Fruit fly (Drosophila melanogaster): Measurements from ENCODE around the gene CG16713.

DNA sequence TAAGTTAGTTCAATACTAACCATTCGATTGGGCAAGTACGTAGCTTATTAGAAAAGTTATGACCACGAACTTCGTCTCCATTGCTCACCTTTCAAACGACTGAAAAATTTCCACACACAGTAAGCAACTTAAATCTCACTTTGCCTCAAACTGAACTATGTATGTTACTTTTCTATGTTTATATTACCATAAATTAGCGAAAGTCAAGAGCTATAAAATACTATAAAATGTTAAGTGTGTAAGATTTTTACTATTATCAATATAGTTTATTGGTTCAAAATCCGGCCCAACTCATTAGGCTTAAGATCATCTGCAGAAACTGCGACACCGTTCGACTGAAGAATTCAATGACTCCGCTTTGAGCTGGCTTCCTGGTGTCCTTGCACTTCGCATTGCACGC is 26.8 kb downstream of the CG16713 start, which contains the start of gene Sfp24Ba:
- TF ChIP-seq CG34406 (GFP tag; optimal IDR thresholded peaks at IDR 0.05), result no peak
- no peak for TF ChIP-seq CG32006 (GFP tag; optimal IDR thresholded peaks at IDR 0.05)
- TF ChIP-seq CG8319 (GFP tag; optimal IDR thresholded peaks at IDR 0.05), result no peak
- no peak for TF ChIP-seq CG9139 (GFP tag; optimal IDR thresholded peaks at IDR 0.05)
- TF ChIP-seq CG11294 (GFP tag; IDR thresholded peaks at IDR 0.05), result no peak
- TF ChIP-seq CG8632 (GFP tag; optimal IDR thresholded peaks at IDR 0.05), result no peak
